Fruit fly (Drosophila melanogaster) whole organism, embryonic: ENCODE measurements around the gene CG4783.

Experiments used
- Antp ChIP-seq: fragments of 200-800 bp; sonication (Bioruptor generic); optimal IDR thresholded peaks from 3 replicates; lab custom pipeline; 2016; ENCODE audit warnings: missing biosample characterization, missing genetic modification characterization
- Bgb ChIP-seq: fragments of 200-800 bp; sonication (Bioruptor generic); IDR thresholded peaks from 2 replicates; pipeline ENCODE4 v1.3.6; 2022; ENCODE audit warnings: missing biosample characterization, missing genetic modification characterization; ENCODE audit not compliant: partially characterized antibody
- C15 ChIP-seq: fragments of 200-800 bp; sonication (Bioruptor generic); IDR thresholded peaks from 3 replicates; pipeline ENCODE4 v1.3.6; 2022; ENCODE audit warnings: missing biosample characterization, missing genetic modification characterization
- CG11398 ChIP-seq: fragments of 200-800 bp; sonication (Bioruptor generic); optimal IDR thresholded peaks from 2 replicates; lab custom pipeline; 2016; ENCODE audit warnings: missing biosample characterization, missing genetic modification characterization
- CG12744 ChIP-seq: fragments of 200-800 bp; sonication (Bioruptor generic); optimal IDR thresholded peaks from 2 replicates; lab custom pipeline; 2016; ENCODE audit warnings: missing biosample characterization, missing genetic modification characterization
- CG13775 ChIP-seq: fragments of 200-800 bp; sonication (Bioruptor generic); optimal IDR thresholded peaks from 3 replicates; lab custom pipeline; 2017; ENCODE audit warnings: missing biosample characterization, mild to moderate bottlenecking, missing genetic modification characterization
- CG17385 ChIP-seq: fragments of 200-800 bp; sonication (Bioruptor generic); optimal IDR thresholded peaks from 3 replicates; lab custom pipeline; 2018; ENCODE audit warnings: missing biosample characterization, mild to moderate bottlenecking, missing genetic modification characterization
- CG1792 ChIP-seq: fragments of 200-800 bp; sonication (Bioruptor generic); optimal IDR thresholded peaks from 2 replicates; lab custom pipeline; 2016; ENCODE audit warnings: missing biosample characterization, missing genetic modification characterization
- CG1832 ChIP-seq: fragments of 200-800 bp; sonication (Bioruptor generic); optimal IDR thresholded peaks from 2 replicates; lab custom pipeline; 2017; ENCODE audit warnings: missing biosample characterization, mild to moderate bottlenecking, missing genetic modification characterization, inconsistent platforms
- CG30431 ChIP-seq: fragments of 200-800 bp; sonication (Bioruptor generic); optimal IDR thresholded peaks from 2 replicates; lab custom pipeline; 2017; ENCODE audit warnings: missing biosample characterization, missing genetic modification characterization
- CG32532 ChIP-seq: fragments of 200-800 bp; sonication (Bioruptor generic); IDR thresholded peaks from 2 replicates; pipeline ENCODE4 v1.3.6; 2022; ENCODE audit warnings: missing biosample characterization, missing genetic modification characterization
- CG33557 ChIP-seq: fragments of 200-800 bp; sonication (Bioruptor generic); optimal IDR thresholded peaks from 2 replicates; lab custom pipeline; 2019; ENCODE audit warnings: missing biosample characterization, mild to moderate bottlenecking, missing genetic modification characterization, moderate library complexity
- CG3847 ChIP-seq: fragments of 200-800 bp; sonication (Bioruptor generic); IDR thresholded peaks from 2 replicates; pipeline ENCODE4 v1.3.6; 2022; ENCODE audit warnings: missing biosample characterization, missing genetic modification characterization
- CG42726 ChIP-seq: fragments of 200-800 bp; sonication (Bioruptor generic); IDR thresholded peaks from 2 replicates; pipeline ENCODE4 v1.3.6; 2022; ENCODE audit warnings: missing biosample characterization, missing genetic modification characterization; ENCODE audit not compliant: partially characterized antibody
- CG6175 ChIP-seq: fragments of 200-800 bp; sonication (Bioruptor generic); IDR thresholded peaks from 3 replicates; pipeline ENCODE4 v1.3.6; 2022; ENCODE audit warnings: missing biosample characterization, missing genetic modification characterization
- CG7928 ChIP-seq: fragments of 200-800 bp; sonication (Bioruptor generic); optimal IDR thresholded peaks from 2 replicates; lab custom pipeline; 2017; ENCODE audit warnings: missing biosample characterization, mild to moderate bottlenecking, missing genetic modification characterization
- CG8388 ChIP-seq: fragments of 200-800 bp; sonication (Bioruptor generic); optimal IDR thresholded peaks from 2 replicates; lab custom pipeline; 2019; ENCODE audit warnings: missing biosample characterization, mild to moderate bottlenecking, missing genetic modification characterization, moderate library complexity
- Dfd ChIP-seq, 2 experiments: fragments of >200 bp; optimal IDR thresholded peaks; 2 replicates each; lab custom pipeline; 2017; ENCODE audit warnings: missing biosample characterization in 2 of 2, missing genetic modification characterization in 2 of 2
- Dll ChIP-seq: fragments of 200-800 bp; sonication (Bioruptor generic); IDR thresholded peaks from 4 replicates; pipeline ENCODE4 v1.3.6; 2022; ENCODE audit warnings: missing biosample characterization, missing genetic modification characterization; ENCODE audit not compliant: partially characterized antibody
- Fer2 ChIP-seq: fragments of 200-800 bp; sonication (Bioruptor generic); optimal IDR thresholded peaks from 2 replicates; lab custom pipeline; 2018; ENCODE audit warnings: missing biosample characterization, mild to moderate bottlenecking, missing genetic modification characterization, moderate library complexity
- Nf-YA ChIP-seq: fragments of 200-800 bp; sonication (Bioruptor generic); IDR thresholded peaks from 2 replicates; pipeline ENCODE4 v1.3.6; 2022; ENCODE audit warnings: missing biosample characterization, missing genetic modification characterization
- Sox100B ChIP-seq: fragments of 200-800 bp; sonication (Bioruptor generic); optimal IDR thresholded peaks from 3 replicates; lab custom pipeline; 2018; ENCODE audit warnings: missing biosample characterization, mild to moderate bottlenecking, missing genetic modification characterization
- Spps ChIP-seq: fragments of 200-800 bp; sonication (Bioruptor generic); optimal IDR thresholded peaks from 2 replicates; lab custom pipeline; 2018; ENCODE audit warnings: missing biosample characterization, mild to moderate bottlenecking, missing genetic modification characterization
- Sry-β ChIP-seq: fragments of 200-800 bp; sonication (Bioruptor generic); optimal IDR thresholded peaks from 2 replicates; lab custom pipeline; 2018; ENCODE audit warnings: missing biosample characterization, mild to moderate bottlenecking, missing genetic modification characterization, moderate library complexity
- Xrp1 ChIP-seq: fragments of 200-800 bp; sonication (Bioruptor generic); IDR thresholded peaks from 2 replicates; pipeline ENCODE4 v1.3.6; 2022; ENCODE audit warnings: missing biosample characterization, missing genetic modification characterization
- az2 ChIP-seq: fragments of 200-800 bp; sonication (Bioruptor generic); optimal IDR thresholded peaks from 3 replicates; lab custom pipeline; 2016; ENCODE audit warnings: missing biosample characterization, missing genetic modification characterization
- bcd ChIP-seq: fragments of 200-800 bp; sonication (Bioruptor generic); optimal IDR thresholded peaks from 2 replicates; lab custom pipeline; 2017; ENCODE audit warnings: missing biosample characterization, mild to moderate bottlenecking, missing genetic modification characterization
- br ChIP-seq: fragments of >200 bp; optimal IDR thresholded peaks from 2 replicates; lab custom pipeline; 2017
- chif ChIP-seq, 2 experiments: fragments of 200-800 bp; sonication (Bioruptor generic); optimal IDR thresholded peaks; 3 replicates each; lab custom pipeline; 2016; ENCODE audit warnings: missing biosample characterization in 2 of 2, missing genetic modification characterization in 2 of 2
- dysf ChIP-seq: fragments of 200-800 bp; sonication (Bioruptor generic); IDR thresholded peaks from 3 replicates; pipeline ENCODE4 v1.3.6; 2022; ENCODE audit warnings: missing biosample characterization, missing genetic modification characterization
- fru ChIP-seq: fragments of >200 bp; optimal IDR thresholded peaks from 2 replicates; lab custom pipeline; 2017
- gce ChIP-seq: fragments of 200-800 bp; sonication (Bioruptor generic); IDR thresholded peaks from 3 replicates; pipeline ENCODE4 v1.3.6; 2022; ENCODE audit warnings: missing biosample characterization, missing genetic modification characterization
- gsb ChIP-seq: fragments of 200-800 bp; sonication (Bioruptor generic); IDR thresholded peaks from 2 replicates; pipeline ENCODE4 v1.3.6; 2022; ENCODE audit warnings: missing biosample characterization, missing genetic modification characterization
- gsb-n ChIP-seq: fragments of 200-800 bp; sonication (Bioruptor generic); optimal IDR thresholded peaks from 3 replicates; lab custom pipeline; 2018; ENCODE audit warnings: missing biosample characterization, mild to moderate bottlenecking, missing genetic modification characterization
- hbn ChIP-seq: fragments of 200-800 bp; sonication (Bioruptor generic); IDR thresholded peaks from 2 replicates; pipeline ENCODE4 v1.3.6; 2022; ENCODE audit warnings: missing biosample characterization, missing genetic modification characterization; ENCODE audit not compliant: partially characterized antibody
- jigr1 ChIP-seq: fragments of 200-800 bp; sonication (Bioruptor generic); IDR thresholded peaks from 3 replicates; pipeline ENCODE4 v1.3.6; 2022; ENCODE audit warnings: missing biosample characterization, missing genetic modification characterization
- kah ChIP-seq: fragments of 200-800 bp; sonication (Bioruptor generic); optimal IDR thresholded peaks from 2 replicates; lab custom pipeline; 2018; ENCODE audit warnings: missing biosample characterization, mild to moderate bottlenecking, missing genetic modification characterization
- ken ChIP-seq: fragments of 200-800 bp; sonication (Bioruptor generic); IDR thresholded peaks from 3 replicates; pipeline ENCODE4 v1.3.6; 2022; ENCODE audit warnings: missing biosample characterization, missing genetic modification characterization
- kni ChIP-seq: fragments of 200-800 bp; sonication (Bioruptor generic); optimal IDR thresholded peaks from 3 replicates; lab custom pipeline; 2017; ENCODE audit warnings: mild to moderate bottlenecking, missing biosample characterization, missing genetic modification reagents, missing genetic modification characterization
- lab ChIP-seq: fragments of 200-800 bp; sonication (Bioruptor generic); optimal IDR thresholded peaks from 3 replicates; lab custom pipeline; 2017; ENCODE audit warnings: missing biosample characterization, missing genetic modification characterization, mild to moderate bottlenecking, moderate library complexity, missing genetic modification reagents
- luna ChIP-seq: fragments of 200-800 bp; sonication (Bioruptor generic); optimal IDR thresholded peaks from 2 replicates; lab custom pipeline; 2016; ENCODE audit warnings: missing biosample characterization, missing genetic modification characterization
- nerfin-2 ChIP-seq: fragments of 200-800 bp; sonication (Bioruptor generic); IDR thresholded peaks from 2 replicates; pipeline ENCODE4 v1.3.6; 2022; ENCODE audit warnings: missing biosample characterization, missing genetic modification characterization; ENCODE audit not compliant: partially characterized antibody
- nom ChIP-seq: fragments of 200-800 bp; sonication (Bioruptor generic); optimal IDR thresholded peaks from 2 replicates; lab custom pipeline; 2017; ENCODE audit warnings: missing biosample characterization, missing genetic modification characterization, mild to moderate bottlenecking, moderate library complexity, missing genetic modification reagents
- pfk ChIP-seq: fragments of 200-800 bp; sonication (Bioruptor generic); optimal IDR thresholded peaks from 2 replicates; lab custom pipeline; 2018; ENCODE audit warnings: missing biosample characterization, mild to moderate bottlenecking, missing genetic modification characterization, moderate library complexity
- pros ChIP-seq: fragments of 200-800 bp; sonication (Bioruptor generic); optimal IDR thresholded peaks from 3 replicates; lab custom pipeline; 2019; ENCODE audit warnings: missing biosample characterization, mild to moderate bottlenecking, missing genetic modification characterization, moderate library complexity
- rib ChIP-seq: fragments of 200-800 bp; sonication (Bioruptor generic); IDR thresholded peaks from 2 replicates; pipeline ENCODE4 v1.3.6; 2022; ENCODE audit warnings: missing biosample characterization, missing genetic modification characterization
- sd ChIP-seq: fragments of 200-800 bp; sonication (Bioruptor generic); optimal IDR thresholded peaks from 3 replicates; lab custom pipeline; 2018; ENCODE audit warnings: missing biosample characterization, mild to moderate bottlenecking, missing genetic modification characterization, moderate library complexity
- seq ChIP-seq: fragments of 200-800 bp; sonication (Bioruptor generic); IDR thresholded peaks from 2 replicates; pipeline ENCODE4 v1.3.6; 2022; ENCODE audit warnings: missing biosample characterization, missing genetic modification characterization
- ssp ChIP-seq: fragments of 200-800 bp; sonication (Bioruptor generic); IDR thresholded peaks from 2 replicates; pipeline ENCODE4 v1.3.6; 2022; ENCODE audit warnings: missing biosample characterization, missing genetic modification characterization
- tap ChIP-seq: fragments of 200-800 bp; optimal IDR thresholded peaks from 3 replicates; lab custom pipeline; 2019; ENCODE audit warnings: missing biosample characterization, mild to moderate bottlenecking, missing genetic modification characterization, moderate library complexity
- toy ChIP-seq: fragments of 200-800 bp; sonication (Bioruptor generic); IDR thresholded peaks from 2 replicates; pipeline ENCODE4 v1.3.6; 2022; ENCODE audit warnings: missing biosample characterization, missing genetic modification characterization

The CG4783 gene

dm6 chr3R:19905932-19906439 lies 42.3 kb upstream of the CG4783 start (continued):
- peak; percentile 91 for TF ChIP-seq CG32532 (GFP tag; lab: Robert Waterston, UW)
- no peak for TF ChIP-seq Sry-β (GFP tag; lab: Kevin White, UChicago)
- peak; percentile 13 for TF ChIP-seq Spps (tag; lab: Kevin White, UChicago)
- peak; percentile 53 for TF ChIP-seq sd (tag; lab: Kevin White, UChicago)
- TF ChIP-seq CG13775, result peak; percentile 74
- TF ChIP-seq Nf-YA (GFP tag; lab: Robert Waterston, UW), result peak; percentile 63
- peak; percentile 60 for TF ChIP-seq nom
- peak; percentile 79 for TF ChIP-seq Antp (GFP tag; lab: Kevin White, UChicago)
- peak; percentile 61 for TF ChIP-seq CG8388 (GFP tag; lab: Kevin White, UChicago)
- no peak for TF ChIP-seq br (lab: Kevin White, UChicago)
- peak; percentile 92 for TF ChIP-seq lab (GFP tag; lab: Kevin White, UChicago)
- TF ChIP-seq C15 (GFP tag; lab: Robert Waterston, UW), result peak; percentile 67; the same call in 2 of the 3 replicates
- TF ChIP-seq Bgb (GFP tag; lab: Robert Waterston, UW), result no peak
- peak; percentile 83 for TF ChIP-seq seq (GFP tag; lab: Robert Waterston, UW)
- peak; percentile 73 for TF ChIP-seq CG3847
- peak; percentile 48; the same call in 1 of the 3 replicates for TF ChIP-seq CG6175 (GFP tag; lab: Robert Waterston, UW)
- TF ChIP-seq tap, result peak; percentile 70
- TF ChIP-seq nerfin-2, result no peak
- no peak for TF ChIP-seq luna
- peak; percentile 91 for TF ChIP-seq dysf
- peak; percentile 52 for TF ChIP-seq ssp (GFP tag; lab: Robert Waterston, UW)
- TF ChIP-seq rib (GFP tag; lab: Robert Waterston, UW), result peak; percentile 73
- TF ChIP-seq Dll, result peak; percentile 11; the same call in 1 of the 4 replicates
- TF ChIP-seq pfk (GFP tag; lab: Kevin White, UChicago), result no peak
- TF ChIP-seq pros (GFP tag; lab: Kevin White, UChicago), result no peak
- peak; percentile 15 for TF ChIP-seq kah
- TF ChIP-seq CG1792, result peak; percentile 42
- peak; percentile 70; the same call in 2 of the 3 replicates for TF ChIP-seq jigr1 (GFP tag; lab: Robert Waterston, UW)
- TF ChIP-seq gce (GFP tag; lab: Robert Waterston, UW), result peak; percentile 69; the same call in 1 of the 3 replicates
- TF ChIP-seq Xrp1, result peak; percentile 89
- peak; percentile 73 to 80 for TF ChIP-seq chif (GFP tag; optimal IDR thresholded peaks at IDR 0.05; lab: Kevin White, UChicago)
- peak; percentile 70 for TF ChIP-seq gsb (GFP tag; lab: Robert Waterston, UW)
- peak; percentile 81 for TF ChIP-seq bcd (GFP tag; lab: Kevin White, UChicago)
- peak; percentile 30 for TF ChIP-seq Fer2
- peak; percentile 58 for TF ChIP-seq CG11398 (GFP tag; lab: Kevin White, UChicago)
- TF ChIP-seq kni (GFP tag; lab: Kevin White, UChicago), result no peak
- peak; percentile 23 for TF ChIP-seq gsb-n (tag; lab: Kevin White, UChicago)
- TF ChIP-seq CG33557, result no peak
- peak; percentile 79 for TF ChIP-seq az2 (GFP tag; lab: Kevin White, UChicago)
- no peak for TF ChIP-seq CG42726
- no peak for TF ChIP-seq hbn
- peak; percentile 55 for TF ChIP-seq Sox100B (GFP tag; lab: Kevin White, UChicago)
- no peak for TF ChIP-seq Dfd (GFP tag; optimal IDR thresholded peaks at IDR 0.05; lab: Kevin White, UChicago)
- TF ChIP-seq CG7928 (GFP tag; lab: Kevin White, UChicago), result no peak
- TF ChIP-seq CG30431 (GFP tag; lab: Kevin White, UChicago), result peak; percentile 54
- peak; percentile 75 for TF ChIP-seq toy (GFP tag; lab: Robert Waterston, UW)
- TF ChIP-seq fru (lab: Kevin White, UChicago), result no peak
- TF ChIP-seq CG1832 (GFP tag; lab: Kevin White, UChicago), result no peak
- TF ChIP-seq CG12744 (GFP tag; lab: Kevin White, UChicago), result peak; percentile 75
- TF ChIP-seq CG17385 (GFP tag; lab: Kevin White, UChicago), result peak; percentile 59
- peak; percentile 68; the same call in 1 of the 3 replicates for TF ChIP-seq ken (GFP tag; lab: Robert Waterston, UW)
